Fruit fly (Drosophila melanogaster): ENCODE results near the gene PGRP-SA.

dm6 chrX:11542502-11542901 is 18.9 kb upstream of the PGRP-SA start:
- TF ChIP-seq CG8478 (optimal IDR thresholded peaks at IDR 0.05) (no peak), CTCF (optimal IDR thresholded peaks at IDR 0.05) (no peak)
